Worm (Caenorhabditis elegans) whole organism, dauer: ENCODE data around the gene srx-68.

Source experiments
- unc-62 ChIP-seq: sonication (generic microtip); optimal IDR thresholded peaks from 2 replicates; lab custom pipeline; 2017; ENCODE audit warnings: missing biosample characterization, missing genetic modification reagents, missing genetic modification characterization

Gene srx-68

DNA sequence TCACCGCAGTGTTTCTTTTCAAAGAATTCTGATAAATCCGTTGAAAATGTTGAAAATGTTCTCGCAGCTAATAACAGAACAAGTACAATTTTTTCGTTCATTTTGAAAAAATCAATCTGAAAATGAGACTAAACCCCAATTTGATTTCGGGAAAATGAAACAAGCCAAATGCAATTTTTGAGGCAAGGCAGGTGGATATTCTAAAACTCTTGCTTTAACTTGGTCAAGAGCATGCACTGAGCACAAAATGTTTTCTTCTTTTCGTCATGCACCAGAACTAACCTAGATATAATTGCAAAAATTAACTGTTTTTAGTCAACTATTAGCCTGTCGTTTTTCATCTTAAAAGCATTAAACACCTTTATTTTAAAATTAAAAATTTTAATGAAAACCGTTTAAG lies 12.5 kb upstream of the srx-68 start, which contains the start of gene irld-22:
irld-22 (minus strand) TSS at position 101 of the 400 bp plus-strand sequence.
- TF ChIP-seq unc-62 (GFP tag; lab: Kevin White, UChicago), result no peak

DNA sequence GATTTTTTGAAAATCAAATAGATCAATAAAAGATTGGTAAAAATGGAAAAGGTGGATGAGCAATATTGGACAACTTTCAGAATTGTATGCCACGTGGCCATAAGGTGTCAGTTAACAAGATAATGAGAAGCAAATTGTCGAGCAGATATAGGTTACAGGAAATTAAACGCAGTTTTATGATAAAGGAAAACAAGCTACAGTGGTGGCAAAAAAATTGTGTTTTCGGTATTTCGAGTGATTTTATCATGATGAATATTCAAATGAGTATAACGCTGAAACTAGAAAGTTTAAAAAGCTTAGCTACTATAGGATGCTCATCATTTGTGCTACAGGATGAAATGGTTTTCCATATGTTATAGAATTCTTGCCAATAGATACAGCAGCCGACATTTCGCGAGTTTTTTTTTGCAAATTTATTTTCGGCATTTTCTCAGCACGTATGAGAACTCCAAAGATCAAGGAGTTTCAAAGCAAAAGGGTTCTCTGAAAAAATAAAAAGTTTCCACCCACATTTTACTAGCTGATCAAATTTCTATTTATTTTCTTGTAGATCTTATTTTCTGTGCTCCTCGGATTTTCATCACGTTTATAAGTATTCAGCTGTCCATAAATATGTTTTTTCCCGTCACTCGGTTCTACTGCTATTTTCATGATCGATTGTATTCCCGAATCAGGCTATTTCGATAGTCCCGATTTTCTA lies 10.0 kb upstream of the srx-68 start, which contains the start of the genes str-229 and srh-190:
str-229 (minus strand) TSS at position 101 of the 700 bp plus-strand sequence.
srh-190 (plus strand) TSS at position 650 of the 700 bp plus-strand sequence.
- TF ChIP-seq unc-62 (GFP tag; lab: Kevin White, UChicago), result no peak

DNA sequence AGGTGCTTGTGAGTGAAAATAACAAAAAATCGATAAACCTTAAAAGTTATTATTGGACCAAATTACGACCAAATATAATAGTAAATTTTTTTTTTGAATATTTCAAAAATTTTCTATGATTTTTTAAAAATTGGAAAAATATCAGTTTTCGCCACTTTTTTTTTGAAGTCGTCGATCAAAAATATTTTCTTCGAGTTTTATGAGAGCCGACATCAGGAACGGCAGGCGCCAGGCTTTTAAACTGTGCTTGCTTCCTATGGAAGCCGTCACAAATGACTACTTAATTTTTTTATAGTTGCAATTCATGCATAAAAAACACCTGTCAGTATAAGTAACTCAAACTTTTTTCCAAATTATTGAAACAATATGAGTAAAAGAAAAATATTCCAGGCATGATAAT lies 9.1 kb upstream of the srx-68 start:
- no peak for TF ChIP-seq unc-62 (GFP tag; lab: Kevin White, UChicago)

DNA sequence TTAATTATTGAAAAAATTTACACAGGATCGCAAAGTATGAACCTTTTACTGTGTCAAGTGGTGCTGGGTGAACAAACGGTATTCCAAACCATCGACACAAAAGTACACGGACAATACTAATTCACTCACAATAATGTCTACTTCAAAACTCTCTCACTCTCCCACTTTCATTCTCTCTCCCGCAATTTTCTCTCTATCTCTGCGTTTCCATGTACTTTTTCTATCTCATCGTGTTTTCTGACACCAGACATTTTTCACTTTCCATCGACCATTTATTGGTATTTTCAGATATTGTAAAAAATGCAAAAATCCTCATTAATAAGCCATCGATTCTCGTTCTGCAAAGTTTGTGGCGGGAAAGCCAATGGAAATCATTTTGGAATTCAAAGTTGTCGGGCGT lies 6.7 kb upstream of the srx-68 start, which contains the start of gene nhr-156:
nhr-156 (plus strand) TSS at position 266 of the 400 bp plus-strand sequence.
- TF ChIP-seq unc-62 (GFP tag; lab: Kevin White, UChicago), result no peak

DNA sequence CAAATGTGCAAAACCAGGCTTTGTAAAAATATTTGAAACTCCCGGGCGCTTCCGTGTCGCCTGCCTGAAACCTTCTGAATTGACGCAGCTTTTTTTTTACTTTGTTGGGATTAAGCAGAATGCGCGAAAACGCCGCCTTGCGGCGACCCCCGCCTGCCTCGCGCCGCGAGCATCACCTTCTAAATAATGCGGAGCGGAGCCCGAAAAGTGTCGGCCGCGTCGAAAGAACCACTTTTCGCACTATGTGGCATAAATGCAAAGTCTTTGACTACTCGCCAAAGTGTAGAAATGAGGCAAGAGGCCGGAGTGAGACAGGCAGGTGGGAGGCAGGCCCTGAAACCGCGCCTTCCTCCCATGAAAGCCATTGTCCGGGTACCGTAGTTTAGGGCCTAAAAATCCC lies 559 bp downstream of the srx-68 start:
- no peak for TF ChIP-seq unc-62 (GFP tag; lab: Kevin White, UChicago)

- no peak for TF ChIP-seq unc-62 (GFP tag; lab: Kevin White, UChicago)
These were observed 3.9 kb downstream of the srx-68 start, which contains the start of gene srx-67 for ce11 chrV:3916480-3916879. TSS of gene srx-67 (plus strand) at chrV:3916780.

- TF ChIP-seq unc-62 (GFP tag; lab: Kevin White, UChicago), result no peak
These were observed 6.7 kb downstream of the srx-68 start, which contains the start of gene srx-66 for ce11 chrV:3919289-3919688. TSS of gene srx-66 (plus strand) at chrV:3919589.

ce11 chrV:3921635-3922034 lies 9.1 kb downstream of the srx-68 start, which contains the start of gene srx-65:
TSS of gene srx-65 (plus strand) at chrV:3921935.
- no peak for TF ChIP-seq unc-62 (GFP tag; lab: Kevin White, UChicago)

ce11 chrV:3922547-3922946 lies 10.0 kb downstream of the srx-68 start:
- no peak for TF ChIP-seq unc-62 (GFP tag; lab: Kevin White, UChicago)

- no peak for TF ChIP-seq unc-62 (GFP tag; lab: Kevin White, UChicago)
These were observed 14.9 kb downstream of the srx-68 start for ce11 chrV:3927522-3927921.

ce11 chrV:3929099-3929498 lies 16.5 kb downstream of the srx-68 start, which contains the start of gene srx-64:
TSS of gene srx-64 (plus strand) at chrV:3929399.
- no peak for TF ChIP-seq unc-62 (GFP tag; lab: Kevin White, UChicago)

DNA sequence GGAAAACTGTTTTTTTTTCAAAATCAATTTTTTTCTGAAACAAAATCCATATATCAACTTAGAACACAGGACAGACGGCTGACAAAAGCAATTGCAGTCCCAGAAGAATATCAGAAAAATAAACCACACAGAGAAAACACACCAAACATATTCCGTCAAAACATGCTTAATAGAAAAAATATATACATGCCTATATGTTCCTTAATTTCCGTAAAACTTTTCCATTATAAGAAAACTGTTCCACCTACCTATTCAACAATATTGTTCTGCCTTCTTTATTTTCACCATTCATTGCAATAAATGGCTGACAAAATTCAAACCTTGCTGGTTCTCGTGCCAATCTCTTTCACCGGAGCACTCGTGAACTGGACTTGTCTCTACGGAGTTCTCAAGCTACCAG lies 18.8 kb downstream of the srx-68 start, which contains the start of gene srx-63:
srx-63 (plus strand) TSS at position 301 of the 400 bp plus-strand sequence.
- no peak for TF ChIP-seq unc-62 (GFP tag; lab: Kevin White, UChicago)

DNA sequence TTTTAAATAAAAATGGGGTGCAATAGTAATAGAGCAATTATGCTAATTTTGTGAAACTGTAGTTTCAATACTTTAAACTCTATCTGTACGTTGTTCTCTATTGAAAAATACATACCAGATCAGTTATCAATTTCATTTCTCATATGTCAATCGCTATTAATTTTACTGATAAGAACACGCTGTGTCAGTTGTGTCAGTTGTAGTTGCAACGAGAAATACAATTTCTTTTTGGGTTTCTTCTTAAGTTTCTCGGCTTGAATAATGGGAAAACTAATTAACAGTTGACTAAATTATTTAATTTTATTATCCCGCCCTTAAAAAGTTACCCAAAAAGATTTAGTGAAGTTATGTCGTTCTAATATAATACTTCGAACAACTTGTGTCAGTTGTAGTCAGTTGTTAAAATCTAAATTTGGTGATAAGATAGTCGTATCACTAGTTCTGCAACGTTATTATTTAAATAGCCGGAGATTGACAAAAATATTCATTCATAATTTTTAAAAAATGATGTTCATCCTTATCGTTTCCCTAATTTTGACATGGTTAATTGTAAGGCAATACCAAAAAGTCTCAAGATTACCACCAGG lies 23.4 kb downstream of the srx-68 start, which contains the start of gene cyp-35A5:
cyp-35A5 (plus strand) TSS at position 435 of the 587 bp plus-strand sequence.
- TF ChIP-seq unc-62 (GFP tag; lab: Kevin White, UChicago), result no peak

- no peak for TF ChIP-seq unc-62 (GFP tag; lab: Kevin White, UChicago)
These were observed 26.2 kb downstream of the srx-68 start, which contains the start of gene cyp-35B1 for ce11 chrV:3938789-3939188. TSS of gene cyp-35B1 (plus strand) at chrV:3939032.

- no peak for TF ChIP-seq unc-62 (GFP tag; lab: Kevin White, UChicago)
These were observed 29.3 kb downstream of the srx-68 start, which contains the start of gene cyp-35B2 for ce11 chrV:3941860-3942259. TSS of gene cyp-35B2 (plus strand) at chrV:3942160.

DNA sequence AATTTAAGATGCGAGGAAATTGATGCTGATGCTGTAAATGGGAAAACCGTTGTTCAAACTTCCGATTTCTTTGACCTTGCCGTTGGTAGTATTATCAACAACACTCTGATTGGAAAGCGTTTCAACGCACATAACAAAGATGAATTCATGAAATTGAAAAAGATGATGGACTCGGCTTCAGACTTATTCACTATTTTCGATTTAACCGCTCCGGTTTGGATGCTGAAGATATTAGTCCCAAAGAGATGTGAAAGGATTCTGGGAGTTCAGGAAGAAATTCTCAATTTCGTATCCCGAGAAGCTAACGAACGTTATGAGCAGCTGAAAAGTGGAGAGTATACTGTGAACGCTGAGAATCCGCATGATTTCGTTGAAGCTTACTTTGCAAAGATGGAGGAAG lies 30.8 kb downstream of the srx-68 start:
- no peak for TF ChIP-seq unc-62 (GFP tag; lab: Kevin White, UChicago)
